Worm (Caenorhabditis elegans) whole organism, L3 larva: ENCODE data around the gene F44G4.7.

Experiments used
- R02D3.7 ChIP-seq: fragments of 150-350 bp; optimal IDR thresholded peaks from 2 replicates; lab custom pipeline; 2014; ENCODE audit warnings: missing biosample characterization, missing genetic modification characterization
- ZK546.5 ChIP-seq: sonication (generic microtip); optimal IDR thresholded peaks from 2 replicates; lab custom pipeline; 2017; ENCODE audit warnings: missing biosample characterization, missing genetic modification characterization
- aly-2 ChIP-seq: fragments of 150-350 bp; optimal IDR thresholded peaks from 2 replicates; lab custom pipeline; 2014; ENCODE audit warnings: missing biosample characterization, missing genetic modification characterization
- ama-1 ChIP-seq: fragments of 150-350 bp; optimal IDR thresholded peaks from 2 replicates; lab custom pipeline; 2018
- ceh-16 ChIP-seq: sonication (generic microtip); optimal IDR thresholded peaks from 2 replicates; lab custom pipeline; 2017; ENCODE audit warnings: missing biosample characterization, missing genetic modification characterization
- ceh-28 ChIP-seq: fragments of 150-350 bp; optimal IDR thresholded peaks from 2 replicates; lab custom pipeline; 2014; ENCODE audit warnings: missing biosample characterization, missing genetic modification reagents, missing genetic modification characterization
- ceh-82 ChIP-seq: fragments of 150-350 bp; optimal IDR thresholded peaks from 2 replicates; lab custom pipeline; 2014; ENCODE audit warnings: missing biosample characterization, missing genetic modification characterization
- ceh-9 ChIP-seq: sonication (generic microtip); optimal IDR thresholded peaks from 2 replicates; lab custom pipeline; 2018; ENCODE audit warnings: missing biosample characterization, missing genetic modification characterization
- daf-12 ChIP-seq: fragments of 150-350 bp; optimal IDR thresholded peaks from 2 replicates; lab custom pipeline; 2014; ENCODE audit warnings: missing biosample characterization, missing genetic modification reagents, missing genetic modification characterization
- egl-27 ChIP-seq: sonication (generic microtip); optimal IDR thresholded peaks from 4 replicates; lab custom pipeline; 2017; ENCODE audit warnings: missing biosample characterization, missing genetic modification reagents, missing genetic modification characterization
- egl-5 ChIP-seq: fragments of 150-350 bp; optimal IDR thresholded peaks from 2 replicates; lab custom pipeline; 2017; ENCODE audit warnings: missing biosample characterization, missing genetic modification reagents, missing genetic modification characterization, inconsistent platforms
- elt-1 ChIP-seq: fragments of 150-350 bp; optimal IDR thresholded peaks from 2 replicates; lab custom pipeline; 2014; ENCODE audit warnings: missing biosample characterization, missing genetic modification characterization
- elt-2 ChIP-seq: sonication (generic microtip); optimal IDR thresholded peaks from 2 replicates; lab custom pipeline; 2016; ENCODE audit warnings: missing genetic modification reagents, mild to moderate bottlenecking, missing genetic modification characterization, missing compliant biosample characterization
- elt-3 ChIP-seq, 3 experiments: fragments of 150-350 bp in 1 of 3; sonication (generic microtip) in 2 of 3; optimal IDR thresholded peaks; 2 replicates in 2 of 3; 4 replicates in 1 of 3; lab custom pipeline; 2014 to 2017; ENCODE audit warnings: missing biosample characterization in 3 of 3, missing genetic modification characterization in 3 of 3
- eor-1 ChIP-seq, 2 experiments: fragments of 150-350 bp; optimal IDR thresholded peaks; 2 replicates each; lab custom pipeline; 2014 to 2018; ENCODE audit warnings: missing biosample characterization in 2 of 2, missing genetic modification characterization in 2 of 2
- fkh-10 ChIP-seq: sonication (generic microtip); optimal IDR thresholded peaks from 2 replicates; lab custom pipeline; 2017; ENCODE audit warnings: missing biosample characterization, missing genetic modification reagents, missing genetic modification characterization
- fkh-2 ChIP-seq: fragments of 150-350 bp; optimal IDR thresholded peaks from 2 replicates; lab custom pipeline; 2014; ENCODE audit warnings: missing biosample characterization, missing genetic modification reagents, missing genetic modification characterization
- fos-1 ChIP-seq: fragments of 150-350 bp; optimal IDR thresholded peaks from 2 replicates; lab custom pipeline; 2014; ENCODE audit warnings: missing biosample characterization, missing genetic modification characterization
- hmg-11 ChIP-seq: sonication (generic microtip); optimal IDR thresholded peaks from 2 replicates; lab custom pipeline; 2016; ENCODE audit warnings: missing genetic modification characterization, missing compliant biosample characterization
- jun-1 ChIP-seq: fragments of 150-350 bp; optimal IDR thresholded peaks from 2 replicates; lab custom pipeline; 2014; ENCODE audit warnings: missing biosample characterization, missing genetic modification reagents, missing genetic modification characterization
- lin-15B ChIP-seq: fragments of 150-350 bp; optimal IDR thresholded peaks from 2 replicates; lab custom pipeline; 2014; ENCODE audit warnings: missing biosample characterization, missing genetic modification characterization
- lin-39 ChIP-seq: fragments of 150-350 bp; optimal IDR thresholded peaks from 2 replicates; lab custom pipeline; 2018; ENCODE audit warnings: missing biosample characterization, missing genetic modification reagents, missing genetic modification characterization
- lsy-12 ChIP-seq: sonication (generic microtip); optimal IDR thresholded peaks from 2 replicates; lab custom pipeline; 2016; ENCODE audit warnings: mild to moderate bottlenecking, missing genetic modification characterization, missing compliant biosample characterization
- mdl-1 ChIP-seq: fragments of 150-350 bp; optimal IDR thresholded peaks from 2 replicates; lab custom pipeline; 2014; ENCODE audit warnings: missing biosample characterization, missing genetic modification characterization
- mml-1 ChIP-seq: fragments of 150-350 bp; sonication (generic microtip); optimal IDR thresholded peaks from 3 replicates; lab custom pipeline; 2014; ENCODE audit warnings: missing biosample characterization, missing genetic modification characterization
- nfya-1 ChIP-seq: sonication (generic microtip); optimal IDR thresholded peaks from 2 replicates; lab custom pipeline; 2017; ENCODE audit warnings: missing genetic modification characterization, mild to moderate bottlenecking, missing compliant biosample characterization, antibody characterized with exemption, moderate library complexity; ENCODE audit not compliant: insufficient read depth
- nhr-11 ChIP-seq: fragments of 150-350 bp; optimal IDR thresholded peaks from 2 replicates; lab custom pipeline; 2014; ENCODE audit warnings: missing biosample characterization, missing genetic modification characterization
- nhr-12 ChIP-seq: fragments of 150-350 bp; optimal IDR thresholded peaks from 2 replicates; lab custom pipeline; 2014; ENCODE audit warnings: missing biosample characterization, missing genetic modification characterization
- nhr-23 ChIP-seq: fragments of 150-350 bp; optimal IDR thresholded peaks from 2 replicates; lab custom pipeline; 2014; ENCODE audit warnings: missing biosample characterization, missing genetic modification reagents, missing genetic modification characterization
- nhr-237 ChIP-seq: fragments of 150-350 bp; optimal IDR thresholded peaks from 2 replicates; lab custom pipeline; 2014; ENCODE audit warnings: missing biosample characterization, missing genetic modification characterization
- nhr-25 ChIP-seq: sonication (generic microtip); optimal IDR thresholded peaks from 2 replicates; lab custom pipeline; 2017; ENCODE audit warnings: missing biosample characterization, missing genetic modification characterization
- nhr-28 ChIP-seq: fragments of 150-350 bp; optimal IDR thresholded peaks from 2 replicates; lab custom pipeline; 2014; ENCODE audit warnings: missing biosample characterization, missing genetic modification characterization
- nhr-43 ChIP-seq: sonication (generic microtip); optimal IDR thresholded peaks from 2 replicates; lab custom pipeline; 2016; ENCODE audit warnings: mild to moderate bottlenecking, missing genetic modification characterization, missing compliant biosample characterization; ENCODE audit not compliant: poor library complexity, severe bottlenecking
- nhr-67 ChIP-seq: fragments of 150-350 bp; optimal IDR thresholded peaks from 2 replicates; lab custom pipeline; 2014; ENCODE audit warnings: missing biosample characterization, missing genetic modification characterization
- nhr-76 ChIP-seq: fragments of 150-350 bp; sonication (generic microtip); optimal IDR thresholded peaks from 5 replicates; lab custom pipeline; 2014; ENCODE audit warnings: missing biosample characterization, missing genetic modification characterization
- nhr-77 ChIP-seq: fragments of 150-350 bp; optimal IDR thresholded peaks from 2 replicates; lab custom pipeline; 2014; ENCODE audit warnings: missing biosample characterization, missing genetic modification characterization
- pha-4 ChIP-seq: fragments of 150-350 bp; optimal IDR thresholded peaks from 2 replicates; lab custom pipeline; 2014; ENCODE audit warnings: missing biosample characterization, missing genetic modification reagents, missing genetic modification characterization
- pqm-1 ChIP-seq: fragments of 150-350 bp; optimal IDR thresholded peaks from 2 replicates; lab custom pipeline; 2017; ENCODE audit warnings: missing biosample characterization, missing genetic modification characterization, inconsistent platforms
- sea-2 ChIP-seq: fragments of 150-350 bp; sonication (generic microtip); optimal IDR thresholded peaks from 4 replicates; lab custom pipeline; 2014; ENCODE audit warnings: missing biosample characterization, missing genetic modification reagents, missing genetic modification characterization
- skn-1 ChIP-seq: fragments of 150-350 bp; optimal IDR thresholded peaks from 2 replicates; lab custom pipeline; 2014; ENCODE audit warnings: missing biosample characterization, missing genetic modification characterization
- snpc-4 ChIP-seq: fragments of 150-350 bp; optimal IDR thresholded peaks from 2 replicates; lab custom pipeline; 2014; ENCODE audit warnings: missing biosample characterization, missing genetic modification characterization
- tbx-2 ChIP-seq: sonication (generic microtip); optimal IDR thresholded peaks from 2 replicates; lab custom pipeline; 2016; ENCODE audit warnings: mild to moderate bottlenecking, missing genetic modification characterization, missing compliant biosample characterization
- unc-39 ChIP-seq: sonication (generic microtip); optimal IDR thresholded peaks from 4 replicates; lab custom pipeline; 2017; ENCODE audit warnings: missing biosample characterization, missing genetic modification characterization
- unc-62 ChIP-seq: fragments of 150-350 bp; sonication (generic microtip); optimal IDR thresholded peaks from 4 replicates; lab custom pipeline; 2014; ENCODE audit warnings: missing biosample characterization, missing genetic modification reagents, missing genetic modification characterization
- zag-1 ChIP-seq: fragments of 150-350 bp; optimal IDR thresholded peaks from 2 replicates; lab custom pipeline; 2014; ENCODE audit warnings: missing biosample characterization, missing genetic modification characterization
- ztf-11 ChIP-seq: fragments of 150-350 bp; optimal IDR thresholded peaks from 2 replicates; lab custom pipeline; 2014; ENCODE audit warnings: missing biosample characterization, missing genetic modification characterization
- ztf-4 ChIP-seq: fragments of 150-350 bp; optimal IDR thresholded peaks from 2 replicates; lab custom pipeline; 2014; ENCODE audit warnings: missing biosample characterization, missing genetic modification characterization

The F44G4.7 gene

ce11 chrII:8969251-8970183, 35.5 kb downstream of the F44G4.7 start, which contains the start of the genes szy-20 and C18E9.5 (continued):
- TF ChIP-seq snpc-4 (tag; lab: Kevin White, UChicago) (peak; percentile 59), lsy-12 (peak; percentile 57), nhr-25 (tag; lab: Kevin White, UChicago) (peak; percentile 27), nfya-1 (peak; percentile 84), nhr-77 (tag; lab: Kevin White, UChicago) (peak; percentile 33), sea-2 (no peak), ztf-11 (tag; lab: Kevin White, UChicago) (no peak), nhr-237 (tag; lab: Kevin White, UChicago) (no peak), nhr-43 (peak; percentile 65)

- TF ChIP-seq nhr-237 (tag; lab: Kevin White, UChicago): no peak
- no peak for TF ChIP-seq mdl-1
- peak; percentile 62 for TF ChIP-seq lin-15B
- TF ChIP-seq ama-1 (lab: Kevin White, UChicago): no peak
- TF ChIP-seq mml-1 (tag; lab: Kevin White, UChicago): no peak
- no peak for TF ChIP-seq snpc-4 (tag; lab: Kevin White, UChicago)
- no peak for TF ChIP-seq unc-62 (GFP tag; lab: Kevin White, UChicago)
- peak; percentile 85 for TF ChIP-seq R02D3.7 (tag; lab: Kevin White, UChicago)
- no peak for TF ChIP-seq nhr-77 (tag; lab: Kevin White, UChicago)
- TF ChIP-seq elt-2 (tag; lab: Kevin White, UChicago): peak; percentile 5
- no peak for TF ChIP-seq ztf-11 (tag; lab: Kevin White, UChicago)
- TF ChIP-seq nhr-76: no peak
- TF ChIP-seq ZK546.5 (tag; lab: Kevin White, UChicago): no peak
- no peak for TF ChIP-seq ceh-16 (tag; lab: Kevin White, UChicago)
- no peak for TF ChIP-seq nhr-67
- TF ChIP-seq eor-1 (tag; optimal IDR thresholded peaks at IDR 0.05; lab: Kevin White, UChicago): no peak
- TF ChIP-seq egl-27: no peak
- no peak for TF ChIP-seq sea-2
- TF ChIP-seq nhr-28: no peak
- TF ChIP-seq nhr-43: no peak
- no peak for TF ChIP-seq pha-4
- TF ChIP-seq nhr-25 (tag; lab: Kevin White, UChicago): peak; percentile 44
- no peak for TF ChIP-seq nhr-12 (tag; lab: Kevin White, UChicago)
- TF ChIP-seq ceh-9 (tag; lab: Kevin White, UChicago): no peak
- no peak for TF ChIP-seq elt-3 (tag; optimal IDR thresholded peaks at IDR 0.05; lab: Kevin White, UChicago)
- no peak for TF ChIP-seq aly-2 (tag; lab: Kevin White, UChicago)
- peak; percentile 64 for TF ChIP-seq nfya-1
- peak; percentile 25 for TF ChIP-seq pqm-1 (tag; lab: Kevin White, UChicago)
- TF ChIP-seq jun-1: no peak
- TF ChIP-seq fkh-10 (GFP tag; lab: Kevin White, UChicago): no peak
- peak; percentile 13 for TF ChIP-seq nhr-23
- no peak for TF ChIP-seq ceh-82 (tag; lab: Kevin White, UChicago)
- no peak for TF ChIP-seq nhr-11
- no peak for TF ChIP-seq unc-39 (tag; lab: Kevin White, UChicago)
- no peak for TF ChIP-seq zag-1
- no peak for TF ChIP-seq lsy-12
- peak; percentile 37 for TF ChIP-seq hmg-11 (tag; lab: Kevin White, UChicago)
- no peak for TF ChIP-seq fos-1 (tag; lab: Kevin White, UChicago)
- no peak for TF ChIP-seq tbx-2
- peak; percentile 51 for TF ChIP-seq ceh-28
- TF ChIP-seq ztf-4: no peak
- TF ChIP-seq elt-1 (tag; lab: Kevin White, UChicago): no peak
- no peak for TF ChIP-seq skn-1 (tag; lab: Kevin White, UChicago)
- TF ChIP-seq lin-39 (tag; lab: Kevin White, UChicago): peak; percentile 75
- TF ChIP-seq egl-5: no peak
- TF ChIP-seq fkh-2: no peak
- no peak for TF ChIP-seq daf-12 (tag; lab: Kevin White, UChicago)
Measured at ce11 chrII:8964835-8965234, 40.1 kb downstream of the F44G4.7 start, which contains the start of the genes ndub-3 and C18E9.2. ndub-3 (minus strand) TSS chrII:8964890. C18E9.2 (plus strand) TSS chrII:8965006.
